Fruit fly (Drosophila melanogaster) whole organism, pupa: ENCODE data around the gene kmr.

Experiments
- CG12605 ChIP-seq: fragments of 200-800 bp; sonication (Bioruptor generic); IDR thresholded peaks from 2 replicates; pipeline ENCODE4 v1.3.6; 2022; ENCODE audit warnings: missing biosample characterization, missing genetic modification characterization
- CG14655 ChIP-seq: fragments of 200-800 bp; sonication (Bioruptor generic); optimal IDR thresholded peaks from 3 replicates; lab custom pipeline; 2017; ENCODE audit warnings: mild to moderate bottlenecking, missing biosample characterization, missing genetic modification reagents, missing genetic modification characterization
- CG15710 ChIP-seq: fragments of 200-800 bp; sonication (Bioruptor generic); optimal IDR thresholded peaks from 2 replicates; lab custom pipeline; 2018; ENCODE audit warnings: missing biosample characterization, mild to moderate bottlenecking, missing genetic modification characterization, moderate library complexity
- CG32121 ChIP-seq: fragments of 200-800 bp; sonication (Bioruptor generic); IDR thresholded peaks from 2 replicates; pipeline ENCODE4 v1.3.6; 2022; ENCODE audit warnings: missing biosample characterization, missing genetic modification characterization
- CG4496 ChIP-seq: fragments of 200-800 bp; sonication (Bioruptor generic); IDR thresholded peaks from 3 replicates; pipeline ENCODE4 v1.3.6; 2022; ENCODE audit warnings: missing biosample characterization, missing genetic modification characterization
- CG8301 ChIP-seq: fragments of 200-800 bp; sonication (Bioruptor generic); optimal IDR thresholded peaks from 2 replicates; lab custom pipeline; 2018; ENCODE audit warnings: missing biosample characterization, mild to moderate bottlenecking, missing genetic modification characterization
- Ets98B ChIP-seq: fragments of 200-800 bp; sonication (Bioruptor generic); IDR thresholded peaks from 2 replicates; pipeline ENCODE4 v1.3.6; 2022; ENCODE audit warnings: missing biosample characterization, missing genetic modification characterization
- Pif1A ChIP-seq: fragments of 200-800 bp; sonication (Bioruptor generic); optimal IDR thresholded peaks from 3 replicates; lab custom pipeline; 2016; ENCODE audit warnings: missing biosample characterization, missing genetic modification characterization
- Pif1B ChIP-seq: fragments of 200-800 bp; sonication (Bioruptor generic); optimal IDR thresholded peaks from 3 replicates; lab custom pipeline; 2016; ENCODE audit warnings: missing biosample characterization, missing genetic modification characterization
- rn ChIP-seq: fragments of 200-800 bp; sonication (Bioruptor generic); IDR thresholded peaks from 2 replicates; pipeline ENCODE4 v1.3.6; 2022; ENCODE audit warnings: missing biosample characterization, missing genetic modification characterization

DNA sequence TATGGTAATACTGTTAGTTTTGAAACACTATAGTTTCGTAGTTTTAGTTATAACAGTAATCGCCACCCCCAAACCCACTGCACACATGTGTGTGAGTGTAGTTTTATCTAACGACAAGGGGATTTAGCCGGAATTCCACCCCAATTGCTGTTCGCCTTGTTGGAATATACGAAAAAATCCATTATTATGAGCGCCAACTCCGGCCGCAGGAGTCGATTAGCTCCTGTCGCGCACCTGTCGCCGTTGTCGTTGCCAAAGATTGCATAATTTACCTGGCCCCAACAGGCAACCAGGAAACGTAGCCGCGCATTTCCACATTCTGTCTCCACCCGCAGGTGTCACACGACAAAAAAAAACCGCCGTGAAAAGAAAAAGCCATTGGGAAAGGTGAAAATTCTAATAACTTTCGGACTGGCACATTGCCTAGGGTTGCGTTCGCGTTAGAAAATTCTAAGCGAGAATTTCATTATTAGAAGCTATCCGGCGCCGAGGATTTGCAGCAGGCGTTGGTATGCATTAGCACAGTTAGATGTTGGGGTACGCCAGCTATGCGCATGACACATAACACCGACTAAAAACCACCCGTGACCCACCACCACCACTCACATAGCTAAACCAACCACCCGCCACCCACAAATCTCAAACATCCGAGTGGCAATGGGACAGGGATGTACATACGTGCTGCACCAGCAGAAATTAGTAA, 88.3 kb downstream of the kmr start:
- TF ChIP-seq CG15710 (tag; lab: Kevin White, UChicago) (no peak), CG12605 (GFP tag; lab: Robert Waterston, UW) (no peak), Pif1A (no peak), rn (GFP tag; lab: Robert Waterston, UW) (no peak), Ets98B (no peak), CG4496 (no peak), CG14655 (no peak), CG32121 (GFP tag; lab: Robert Waterston, UW) (no peak), CG8301 (tag; lab: Kevin White, UChicago) (no peak), Pif1B (GFP tag; lab: Kevin White, UChicago) (no peak)
